Worm (Caenorhabditis elegans) whole organism, mixed stage, embryonic: ENCODE data around the gene chil-14.

ENCODE experiments used
- M03D4.4 ChIP-seq: sonication (generic microtip); optimal IDR thresholded peaks from 2 replicates; lab custom pipeline; 2017; ENCODE audit warnings: mild to moderate bottlenecking, missing genetic modification characterization, missing compliant biosample characterization
- ceh-39 ChIP-seq: fragments of 150-350 bp; optimal IDR thresholded peaks from 2 replicates; lab custom pipeline; 2014; ENCODE audit warnings: missing biosample characterization, missing genetic modification characterization
- ceh-43 ChIP-seq: fragments of 200-800 bp; sonication (Bioruptor generic); optimal IDR thresholded peaks from 2 replicates; lab custom pipeline; 2018; ENCODE audit warnings: mild to moderate bottlenecking, missing genetic modification characterization, moderate library complexity, missing compliant biosample characterization
- ceh-83 ChIP-seq: fragments of 200-800 bp; sonication (Bioruptor generic); optimal IDR thresholded peaks from 2 replicates; lab custom pipeline; 2018; ENCODE audit warnings: mild to moderate bottlenecking, missing genetic modification characterization, missing compliant biosample characterization
- ces-1 ChIP-seq: fragments of 150-350 bp; optimal IDR thresholded peaks from 2 replicates; lab custom pipeline; 2014; ENCODE audit warnings: missing biosample characterization, missing genetic modification reagents, missing genetic modification characterization
- drap-1 ChIP-seq: fragments of 200-800 bp; sonication (Bioruptor generic); optimal IDR thresholded peaks from 3 replicates; lab custom pipeline; 2018; ENCODE audit warnings: mild to moderate bottlenecking, missing genetic modification characterization, missing compliant biosample characterization
- elt-1 ChIP-seq: sonication (generic microtip); optimal IDR thresholded peaks from 2 replicates; lab custom pipeline; 2017; ENCODE audit warnings: missing genetic modification characterization, mild to moderate bottlenecking, missing compliant biosample characterization, antibody characterized with exemption, moderate library complexity, borderline replicate concordance; ENCODE audit not compliant: insufficient read depth
- elt-3 ChIP-seq: fragments of 150-350 bp; optimal IDR thresholded peaks from 2 replicates; lab custom pipeline; 2014; ENCODE audit warnings: missing biosample characterization, missing genetic modification characterization
- flh-1 ChIP-seq: fragments of 200-800 bp; sonication (Bioruptor generic); optimal IDR thresholded peaks from 2 replicates; lab custom pipeline; 2018; ENCODE audit warnings: mild to moderate bottlenecking, missing genetic modification characterization, moderate library complexity, missing compliant biosample characterization
- ham-2 ChIP-seq: fragments of 200-800 bp; sonication (Bioruptor generic); optimal IDR thresholded peaks from 2 replicates; lab custom pipeline; 2018; ENCODE audit warnings: mild to moderate bottlenecking, missing genetic modification characterization, missing compliant biosample characterization
- hlh-1 ChIP-seq: fragments of 150-350 bp; optimal IDR thresholded peaks from 2 replicates; lab custom pipeline; 2014; ENCODE audit warnings: missing biosample characterization, missing genetic modification reagents, missing genetic modification characterization
- lin-13 ChIP-seq: fragments of 150-350 bp; optimal IDR thresholded peaks from 2 replicates; lab custom pipeline; 2014; ENCODE audit warnings: missing biosample characterization, missing genetic modification characterization
- lin-32 ChIP-seq: fragments of 200-800 bp; sonication (Bioruptor generic); optimal IDR thresholded peaks from 2 replicates; lab custom pipeline; 2018; ENCODE audit warnings: mild to moderate bottlenecking, missing genetic modification characterization, missing compliant biosample characterization
- lsy-2 ChIP-seq: fragments of 150-350 bp; optimal IDR thresholded peaks from 2 replicates; lab custom pipeline; 2014; ENCODE audit warnings: missing biosample characterization, missing genetic modification characterization
- mep-1 ChIP-seq: fragments of 150-350 bp; optimal IDR thresholded peaks from 2 replicates; lab custom pipeline; 2017; ENCODE audit warnings: missing biosample characterization, missing genetic modification reagents, missing genetic modification characterization, inconsistent platforms
- nhr-12 ChIP-seq: fragments of 150-350 bp; optimal IDR thresholded peaks from 2 replicates; lab custom pipeline; 2014; ENCODE audit warnings: missing biosample characterization, missing genetic modification characterization
- nhr-237 ChIP-seq: fragments of 150-350 bp; optimal IDR thresholded peaks from 2 replicates; lab custom pipeline; 2014; ENCODE audit warnings: missing biosample characterization, missing genetic modification characterization
- nhr-28 ChIP-seq: fragments of 150-350 bp; optimal IDR thresholded peaks from 2 replicates; lab custom pipeline; 2014; ENCODE audit warnings: missing biosample characterization, missing genetic modification characterization
- pha-4 ChIP-seq: fragments of 150-350 bp; optimal IDR thresholded peaks from 2 replicates; lab custom pipeline; 2018; ENCODE audit warnings: missing biosample characterization, missing genetic modification reagents, missing genetic modification characterization
- sem-2 ChIP-seq: fragments of 200-800 bp; sonication (Bioruptor generic); optimal IDR thresholded peaks from 2 replicates; lab custom pipeline; 2018; ENCODE audit warnings: mild to moderate bottlenecking, missing genetic modification characterization, missing compliant biosample characterization
- snpc-4 ChIP-seq: fragments of 150-350 bp; optimal IDR thresholded peaks from 2 replicates; lab custom pipeline; 2014; ENCODE audit warnings: missing biosample characterization, missing genetic modification characterization
- sptf-1 ChIP-seq: sonication (generic microtip); optimal IDR thresholded peaks from 2 replicates; lab custom pipeline; 2017; ENCODE audit warnings: mild to moderate bottlenecking, missing genetic modification characterization, moderate library complexity, missing compliant biosample characterization
- tbx-8 ChIP-seq: fragments of 200-800 bp; sonication (Bioruptor generic); optimal IDR thresholded peaks from 2 replicates; lab custom pipeline; 2018; ENCODE audit warnings: mild to moderate bottlenecking, missing genetic modification characterization, moderate library complexity, missing compliant biosample characterization
- unc-39 ChIP-seq: fragments of 150-350 bp; optimal IDR thresholded peaks from 2 replicates; lab custom pipeline; 2014; ENCODE audit warnings: missing biosample characterization, missing genetic modification characterization
- unc-62 ChIP-seq: fragments of 150-350 bp; optimal IDR thresholded peaks from 2 replicates; lab custom pipeline; 2014; ENCODE audit warnings: missing biosample characterization, missing genetic modification reagents, missing genetic modification characterization

Gene chil-14

ce11 chrV:1422269-1422668, 32.6 kb upstream of the chil-14 start:
- TF ChIP-seq ces-1 (GFP tag; lab: Kevin White, UChicago) (peak; percentile 55), ham-2 (no peak)

DNA sequence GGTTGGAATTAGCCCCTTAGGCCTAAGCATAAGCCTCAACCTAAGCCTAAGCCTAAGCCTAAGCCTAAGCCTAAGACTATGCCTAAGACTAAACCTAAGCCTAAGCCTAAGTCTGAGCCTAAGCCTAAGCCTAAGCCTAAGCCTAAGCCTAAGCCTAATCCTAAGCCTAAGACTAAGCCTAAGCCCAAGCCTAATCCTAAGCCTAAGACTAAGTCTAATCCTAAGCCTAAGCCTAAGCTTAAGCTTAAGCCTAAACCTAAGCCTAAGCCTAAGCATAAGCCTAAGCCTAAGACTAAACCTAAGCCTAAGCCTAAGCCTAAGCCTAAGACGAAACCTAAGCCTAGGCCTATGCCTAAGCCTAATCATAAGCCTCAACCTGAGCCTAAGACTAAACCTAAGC, 31.5 kb upstream of the chil-14 start:
- TF ChIP-seq ham-2 (peak; percentile 9), sptf-1 (peak; percentile 44), ceh-43 (GFP tag; lab: Kevin White, UChicago) (no peak)

DNA sequence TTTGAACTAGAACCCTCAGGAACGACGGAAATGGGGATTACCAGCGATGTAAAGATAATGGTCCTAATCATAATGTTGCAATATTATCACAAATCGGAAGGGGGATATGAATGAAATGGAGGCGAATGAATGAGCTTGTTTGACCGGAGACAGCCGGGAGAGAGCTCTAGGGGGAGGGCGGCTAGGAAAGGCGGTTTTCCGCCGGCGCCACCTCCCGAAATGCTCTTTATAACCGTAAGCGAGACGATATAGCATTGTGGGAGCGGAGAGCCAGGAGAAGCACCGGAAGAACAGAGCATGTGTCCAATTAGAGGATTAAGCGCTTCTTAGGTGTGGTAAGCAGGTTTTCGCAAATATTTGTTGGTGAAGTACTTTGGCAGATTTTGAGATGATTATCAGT, 29.3 kb upstream of the chil-14 start, which contains the start of gene R12A1.3:
TSS of gene R12A1.3 (minus strand) at position 200 of the 400 bp plus-strand sequence.
- TF ChIP-seq unc-39 = no peak
- peak; percentile 9 for TF ChIP-seq pha-4 (tag; lab: Kevin White, UChicago)

DNA sequence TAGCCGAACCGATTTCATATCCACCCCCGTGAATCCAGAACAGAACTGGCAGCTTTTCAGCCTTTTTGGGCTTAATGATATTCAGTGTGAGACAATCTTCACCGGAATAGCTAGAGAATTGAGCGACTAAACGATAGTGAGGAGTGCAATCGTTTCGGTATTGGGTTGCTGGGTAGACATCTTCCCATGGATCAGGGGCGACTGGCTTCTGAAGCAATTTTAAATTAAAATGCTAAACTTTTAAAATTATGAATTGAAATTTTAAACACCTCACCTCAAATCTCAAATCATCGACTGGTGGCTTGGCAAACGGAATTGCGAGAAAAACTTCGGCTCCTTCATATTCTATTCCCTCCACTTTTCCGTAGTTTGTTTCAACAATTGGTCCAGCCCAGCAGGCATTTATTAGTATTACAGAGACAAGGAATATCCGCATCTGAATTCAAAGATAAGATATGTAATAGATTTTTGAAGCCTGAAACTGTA, 23.1 kb upstream of the chil-14 start, which contains the start of gene ges-1:
TSS of gene ges-1 (minus strand) at position 436 of the 486 bp plus-strand sequence.
- TF ChIP-seq ham-2 = no peak
- TF ChIP-seq ceh-39 (tag; lab: Kevin White, UChicago) = no peak
- TF ChIP-seq sem-2 (GFP tag; lab: Kevin White, UChicago) = no peak
- TF ChIP-seq nhr-28 (tag; lab: Kevin White, UChicago) = no peak

ce11 chrV:1432500-1433418, 22.1 kb upstream of the chil-14 start:
- no peak for TF ChIP-seq hlh-1 (tag; lab: Kevin White, UChicago)
- TF ChIP-seq drap-1 (GFP tag; lab: Kevin White, UChicago) = no peak
- TF ChIP-seq mep-1 (tag; lab: Kevin White, UChicago) = no peak
- no peak for TF ChIP-seq lin-13
- no peak for TF ChIP-seq ceh-43 (GFP tag; lab: Kevin White, UChicago)
- TF ChIP-seq nhr-237 (tag; lab: Kevin White, UChicago) = no peak
- TF ChIP-seq lin-32 (GFP tag; lab: Kevin White, UChicago) = no peak

DNA sequence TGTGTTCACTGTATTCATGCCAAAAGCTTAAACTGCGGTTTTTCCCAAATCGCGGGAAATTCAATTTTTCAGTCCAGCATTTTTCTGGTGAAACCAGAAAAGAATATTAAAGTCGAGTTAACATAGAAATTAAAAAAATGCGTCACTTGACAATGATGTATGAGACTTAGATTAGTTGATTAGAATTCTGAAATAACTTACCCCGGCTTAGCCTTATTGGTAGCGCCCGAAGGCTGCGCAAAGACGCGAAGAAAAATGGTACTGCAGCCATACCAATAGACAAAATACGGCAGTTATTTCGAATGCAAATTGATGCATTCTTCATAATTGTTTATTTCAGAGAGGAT, 21.5 kb upstream of the chil-14 start:
- TF ChIP-seq elt-3 (tag; lab: Kevin White, UChicago) = no peak
- no peak for TF ChIP-seq sem-2 (GFP tag; lab: Kevin White, UChicago)
- no peak for TF ChIP-seq lin-13
- no peak for TF ChIP-seq M03D4.4
- no peak for TF ChIP-seq nhr-12 (tag; lab: Kevin White, UChicago)
- TF ChIP-seq ceh-43 (GFP tag; lab: Kevin White, UChicago) = no peak
- TF ChIP-seq unc-62 (GFP tag; lab: Kevin White, UChicago) = no peak
- no peak for TF ChIP-seq snpc-4 (tag; lab: Kevin White, UChicago)
- no peak for TF ChIP-seq unc-39
- TF ChIP-seq elt-1 (tag; lab: Kevin White, UChicago) = no peak
- TF ChIP-seq, all 35 proteins: peak for 0

ce11 chrV:1434398-1434797, 20.5 kb upstream of the chil-14 start:
- TF ChIP-seq ceh-43 (GFP tag; lab: Kevin White, UChicago) = no peak
- no peak for TF ChIP-seq ces-1 (GFP tag; lab: Kevin White, UChicago)
- no peak for TF ChIP-seq unc-62 (GFP tag; lab: Kevin White, UChicago)
- TF ChIP-seq flh-1 (GFP tag; lab: Kevin White, UChicago) = no peak
- no peak for TF ChIP-seq elt-1 (tag; lab: Kevin White, UChicago)
- TF ChIP-seq sptf-1 = no peak
- TF ChIP-seq lin-13 = no peak
- no peak for TF ChIP-seq tbx-8 (GFP tag; lab: Kevin White, UChicago)
- TF ChIP-seq M03D4.4 = no peak
- no peak for TF ChIP-seq hlh-1 (tag; lab: Kevin White, UChicago)
- TF ChIP-seq mep-1 (tag; lab: Kevin White, UChicago) = no peak
- no peak for TF ChIP-seq sem-2 (GFP tag; lab: Kevin White, UChicago)
- no peak for TF ChIP-seq lsy-2 (tag; lab: Kevin White, UChicago)
- TF ChIP-seq ceh-83 (GFP tag; lab: Kevin White, UChicago) = no peak
- TF ChIP-seq elt-3 (tag; lab: Kevin White, UChicago) = no peak
- TF ChIP-seq nhr-28 (tag; lab: Kevin White, UChicago) = no peak
- no peak for TF ChIP-seq ceh-39 (tag; lab: Kevin White, UChicago)
